1 fruit fly cellular context compared by ENCODE assay signal in the genomic region with DNA sequence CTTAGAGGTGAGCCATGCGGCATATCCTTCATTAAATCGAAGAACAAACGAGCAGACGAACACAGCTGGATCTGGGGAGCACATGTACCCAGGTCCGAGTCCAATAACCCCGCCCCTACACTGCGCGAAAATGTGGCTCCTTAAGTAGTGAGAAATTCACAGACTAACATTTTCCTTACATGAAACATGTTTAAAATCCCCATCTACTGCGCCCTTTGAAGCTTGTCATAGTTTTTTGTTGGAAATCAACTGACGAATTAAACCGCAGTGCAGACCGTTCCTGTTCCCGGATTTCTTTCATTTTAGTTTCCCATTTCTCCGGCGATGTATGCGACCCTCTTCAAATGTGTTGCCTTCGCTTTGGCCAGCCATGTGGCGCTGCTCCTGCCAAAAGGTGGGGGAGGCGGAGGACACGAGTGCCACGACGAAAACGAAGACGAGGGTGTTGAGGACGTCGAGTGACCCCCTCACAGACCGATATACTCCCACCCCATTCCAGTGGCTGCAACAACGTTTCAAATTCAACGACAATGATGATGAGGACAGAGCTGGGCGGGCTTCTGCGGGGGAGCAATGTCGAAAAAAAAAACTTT.
TF ChIP-seq lines count a peak whose summit lies in the region.

No protein-coding gene starts in this region.

TF ChIP-seq in whole organism, embryonic, 481 proteins besides CTCF, POLR2A, EP300 and RAD21 (continued from another document and continues in another):
- peak; percentile 42 for TF ChIP-seq CG8944 (GFP tag; optimal IDR thresholded peaks at IDR 0.05; lab: Kevin White, UChicago)
- TF ChIP-seq Dip2 (GFP tag; IDR thresholded peaks at IDR 0.05; lab: Robert Waterston, UW) = no peak
- TF ChIP-seq sr (GFP tag; IDR thresholded peaks at IDR 0.05; lab: Robert Waterston, UW) = 0 out of 3 replicates have a peak, but pooled peaks have one; percentile 17
- no peak for TF ChIP-seq lola (GFP tag; optimal IDR thresholded peaks at IDR 0.05; lab: Kevin White, UChicago)
- peak; percentile 36 for TF ChIP-seq CG4820 (GFP tag; optimal IDR thresholded peaks at IDR 0.05; lab: Kevin White, UChicago)
- TF ChIP-seq CG18476 (GFP tag; optimal IDR thresholded peaks at IDR 0.05; lab: Kevin White, UChicago) = no peak
- TF ChIP-seq Hr78 (GFP tag; optimal IDR thresholded peaks at IDR 0.05; lab: Kevin White, UChicago) = no peak
- TF ChIP-seq CG4404 (GFP tag; IDR thresholded peaks at IDR 0.05; lab: Robert Waterston, UW) = no peak; the same call in 1 of the 2 replicates
- peak; percentile 31 for TF ChIP-seq Nf-YC (tag; optimal IDR thresholded peaks at IDR 0.05; lab: Kevin White, UChicago)
- peak; percentile 49 for TF ChIP-seq nmo (GFP tag; optimal IDR thresholded peaks at IDR 0.05; lab: Kevin White, UChicago)
- TF ChIP-seq ERR (GFP tag; optimal IDR thresholded peaks at IDR 0.05; lab: Kevin White, UChicago) = peak; percentile 6
- TF ChIP-seq ssp (GFP tag; IDR thresholded peaks at IDR 0.05; lab: Robert Waterston, UW) = peak; percentile 65
- peak; percentile 47 for TF ChIP-seq lilli (GFP tag; optimal IDR thresholded peaks at IDR 0.05; lab: Kevin White, UChicago)
- peak; percentile 73 for TF ChIP-seq CG14014 (GFP tag; IDR thresholded peaks at IDR 0.05; lab: Robert Waterston, UW)
- peak; percentile 79 for TF ChIP-seq sisA (GFP tag; IDR thresholded peaks at IDR 0.05; lab: Robert Waterston, UW)
- no peak for TF ChIP-seq CG7271 (tag; optimal IDR thresholded peaks at IDR 0.05; lab: Kevin White, UChicago)
- peak; percentile 54 for TF ChIP-seq CG6683 (GFP tag; optimal IDR thresholded peaks at IDR 0.05; lab: Kevin White, UChicago)
- peak; percentile 41; the same call in 1 of the 2 replicates for TF ChIP-seq CG32767 (GFP tag; IDR thresholded peaks at IDR 0.05; lab: Robert Waterston, UW)
- peak; percentile 79 for TF ChIP-seq CG17359 (tag; optimal IDR thresholded peaks at IDR 0.05; lab: Kevin White, UChicago)
- TF ChIP-seq CG7928 (GFP tag; optimal IDR thresholded peaks at IDR 0.05; lab: Kevin White, UChicago) = no peak
- no peak for TF ChIP-seq CG2129 (GFP tag; IDR thresholded peaks at IDR 0.05; lab: Robert Waterston, UW; ENCODE audit: partially characterized antibody)
- TF ChIP-seq kni (GFP tag; optimal IDR thresholded peaks at IDR 0.05; lab: Kevin White, UChicago) = no peak
- peak; percentile 6 for TF ChIP-seq CG5245 (GFP tag; optimal IDR thresholded peaks at IDR 0.05; lab: Kevin White, UChicago)
- TF ChIP-seq dpn (GFP tag; optimal IDR thresholded peaks at IDR 0.05; lab: Kevin White, UChicago) = peak; percentile 11 to 53
- TF ChIP-seq CG8281 (tag; optimal IDR thresholded peaks at IDR 0.05; lab: Kevin White, UChicago) = peak; percentile 31
- TF ChIP-seq cwo (GFP tag; optimal IDR thresholded peaks at IDR 0.05; lab: Kevin White, UChicago) = peak; percentile 64
- peak; percentile 56 for TF ChIP-seq CG16863 (GFP tag; optimal IDR thresholded peaks at IDR 0.05; lab: Kevin White, UChicago)
- peak; percentile 47 for TF ChIP-seq CG34376 (GFP tag; optimal IDR thresholded peaks at IDR 0.05; lab: Kevin White, UChicago)
- no peak for TF ChIP-seq pfk (GFP tag; optimal IDR thresholded peaks at IDR 0.05; lab: Kevin White, UChicago)
- TF ChIP-seq jumu (GFP tag; optimal IDR thresholded peaks at IDR 0.05; lab: Kevin White, UChicago) = peak; percentile 28
- no peak for TF ChIP-seq B-H2 (GFP tag; optimal IDR thresholded peaks at IDR 0.05; lab: Kevin White, UChicago)
- peak; percentile 12 for TF ChIP-seq sqz (GFP tag; optimal IDR thresholded peaks at IDR 0.05; lab: Kevin White, UChicago)
- TF ChIP-seq CG11093 (GFP tag; IDR thresholded peaks at IDR 0.05; lab: Robert Waterston, UW) = peak; percentile 67; the same call in 2 of the 3 replicates
- peak; percentile 62 for TF ChIP-seq CG5953 (GFP tag; IDR thresholded peaks at IDR 0.05; lab: Robert Waterston, UW)
- peak; percentile 84 for TF ChIP-seq Fer1 (GFP tag; optimal IDR thresholded peaks at IDR 0.05; lab: Kevin White, UChicago)
- peak; percentile 74 for TF ChIP-seq HHEX (GFP tag; optimal IDR thresholded peaks at IDR 0.05; lab: Kevin White, UChicago)
- TF ChIP-seq CG15514 (GFP tag; optimal IDR thresholded peaks at IDR 0.05; lab: Kevin White, UChicago) = peak; percentile 55
- no peak for TF ChIP-seq CG1832 (GFP tag; optimal IDR thresholded peaks at IDR 0.05; lab: Kevin White, UChicago)
- peak; percentile 24 for TF ChIP-seq zf30C (GFP tag; optimal IDR thresholded peaks at IDR 0.05; lab: Kevin White, UChicago)
- no peak for TF ChIP-seq ato (GFP tag; IDR thresholded peaks at IDR 0.05; lab: Robert Waterston, UW; ENCODE audit: partially characterized antibody)
- TF ChIP-seq CG9215 (GFP tag; IDR thresholded peaks at IDR 0.05; lab: Robert Waterston, UW) = peak; percentile 40
- peak; percentile 70; the same call in 1 of the 2 replicates for TF ChIP-seq chm (GFP tag; IDR thresholded peaks at IDR 0.05; lab: Robert Waterston, UW)
- TF ChIP-seq org-1 (GFP tag; optimal IDR thresholded peaks at IDR 0.05; lab: Kevin White, UChicago) = peak; percentile 45
- TF ChIP-seq Dbx (GFP tag; IDR thresholded peaks at IDR 0.05; lab: Robert Waterston, UW) = peak; percentile 71; the same call in 2 of the 3 replicates
- no peak for TF ChIP-seq CG4617 (GFP tag; optimal IDR thresholded peaks at IDR 0.05; lab: Kevin White, UChicago; ENCODE audit: borderline replicate concordance)
- TF ChIP-seq NC2β (GFP tag; optimal IDR thresholded peaks at IDR 0.05; lab: Kevin White, UChicago) = no peak
- TF ChIP-seq CG15269 (tag; optimal IDR thresholded peaks at IDR 0.05; lab: Kevin White, UChicago) = peak; percentile 68
- peak; percentile 62 for TF ChIP-seq CG6854 (GFP tag; optimal IDR thresholded peaks at IDR 0.05; lab: Kevin White, UChicago)
- peak; percentile 38; the same call in 1 of the 2 replicates for TF ChIP-seq stc (GFP tag; IDR thresholded peaks at IDR 0.05; lab: Robert Waterston, UW)
- peak; percentile 51 for TF ChIP-seq Xbp1 (GFP tag; optimal IDR thresholded peaks at IDR 0.05; lab: Kevin White, UChicago)
- peak; percentile 19 for TF ChIP-seq D19B (GFP tag; optimal IDR thresholded peaks at IDR 0.05; lab: Kevin White, UChicago)
- TF ChIP-seq NfI (GFP tag; optimal IDR thresholded peaks at IDR 0.05; lab: Kevin White, UChicago) = peak; percentile 50
- TF ChIP-seq Med (GFP tag; lab: Kevin White, UChicago) = peak; percentile 93
- TF ChIP-seq tgo (GFP tag; IDR thresholded peaks at IDR 0.05; lab: Robert Waterston, UW) = peak; percentile 65
- 0 out of 2 replicates have a peak, but pooled peaks have one; percentile 25 for TF ChIP-seq ham (GFP tag; IDR thresholded peaks at IDR 0.05; lab: Robert Waterston, UW)
- TF ChIP-seq Asciz (GFP tag; optimal IDR thresholded peaks at IDR 0.05; lab: Kevin White, UChicago) = peak; percentile 68
- TF ChIP-seq seq (GFP tag; IDR thresholded peaks at IDR 0.05; lab: Robert Waterston, UW) = peak; percentile 61
- TF ChIP-seq ab (GFP tag; optimal IDR thresholded peaks at IDR 0.05; lab: Kevin White, UChicago) = peak; percentile 20
- no peak for TF ChIP-seq Usf (GFP tag; optimal IDR thresholded peaks at IDR 0.05; lab: Kevin White, UChicago)
- peak; percentile 65 for TF ChIP-seq CG18262 (tag; optimal IDR thresholded peaks at IDR 0.05; lab: Kevin White, UChicago)
- peak; percentile 76 for TF ChIP-seq ind (GFP tag; optimal IDR thresholded peaks at IDR 0.05; lab: Kevin White, UChicago)
- peak; percentile 74 for TF ChIP-seq onecut (GFP tag; IDR thresholded peaks at IDR 0.05; lab: Robert Waterston, UW)
- peak; percentile 39 for TF ChIP-seq CG9727 (GFP tag; optimal IDR thresholded peaks at IDR 0.05; lab: Kevin White, UChicago)
- peak; percentile 59 for TF ChIP-seq CG9932 (GFP tag; IDR thresholded peaks at IDR 0.05; lab: Robert Waterston, UW)
- TF ChIP-seq croc (GFP tag; conservative IDR thresholded peaks at IDR 0.05; lab: Robert Waterston, UW) = peak; percentile 61; the same call in 2 of the 3 replicates
- peak; percentile 53 for TF ChIP-seq tin (GFP tag; optimal IDR thresholded peaks at IDR 0.05; lab: Kevin White, UChicago)
- peak; percentile 64 for TF ChIP-seq Fer3 (tag; optimal IDR thresholded peaks at IDR 0.05; lab: Kevin White, UChicago)
- TF ChIP-seq CG14860 (GFP tag; IDR thresholded peaks at IDR 0.05; lab: Robert Waterston, UW; ENCODE audit: partially characterized antibody) = no peak
- 0 out of 2 replicates have a peak, but pooled peaks have one; percentile 19 for TF ChIP-seq dimm (GFP tag; IDR thresholded peaks at IDR 0.05; lab: Robert Waterston, UW)
- no peak for TF ChIP-seq D (optimal IDR thresholded peaks at IDR 0.05; lab: Kevin White, UChicago)
- peak; percentile 66 for TF ChIP-seq D (GFP tag; optimal IDR thresholded peaks at IDR 0.05; lab: Kevin White, UChicago)
- peak; percentile 31 for TF ChIP-seq Hr3 (GFP tag; optimal IDR thresholded peaks at IDR 0.05; lab: Kevin White, UChicago)
- peak; percentile 73 for TF ChIP-seq Ptx1 (GFP tag; IDR thresholded peaks at IDR 0.05; lab: Robert Waterston, UW)
- TF ChIP-seq CG13287 (GFP tag; IDR thresholded peaks at IDR 0.05; lab: Robert Waterston, UW; ENCODE audit: partially characterized antibody) = no peak
- no peak for TF ChIP-seq CG10565 (GFP tag; optimal IDR thresholded peaks at IDR 0.05; lab: Kevin White, UChicago)
- TF ChIP-seq CG10959 (GFP tag; IDR thresholded peaks at IDR 0.05; lab: Robert Waterston, UW) = peak; percentile 28; the same call in 1 of the 2 replicates
- TF ChIP-seq CG33557 (GFP tag; optimal IDR thresholded peaks at IDR 0.05; lab: Kevin White, UChicago) = no peak
- TF ChIP-seq Nf-YB (GFP tag; optimal IDR thresholded peaks at IDR 0.05; lab: Kevin White, UChicago) = peak; percentile 3
- TF ChIP-seq Dek (tag; optimal IDR thresholded peaks at IDR 0.05; lab: Kevin White, UChicago) = peak; percentile 14
- TF ChIP-seq CG12942 (GFP tag; optimal IDR thresholded peaks at IDR 0.05; lab: Kevin White, UChicago) = no peak
- TF ChIP-seq CG15011 (GFP tag; optimal IDR thresholded peaks at IDR 0.05; lab: Kevin White, UChicago) = peak; percentile 31
- peak; percentile 69 for TF ChIP-seq CG7839 (tag; optimal IDR thresholded peaks at IDR 0.05; lab: Kevin White, UChicago)
- peak; percentile 52 for TF ChIP-seq CG13624 (GFP tag; optimal IDR thresholded peaks at IDR 0.05; lab: Kevin White, UChicago)
- TF ChIP-seq CG2120 (GFP tag; optimal IDR thresholded peaks at IDR 0.05; lab: Kevin White, UChicago) = peak; percentile 72
- peak; percentile 75 for TF ChIP-seq CG34422 (GFP tag; IDR thresholded peaks at IDR 0.05; lab: Robert Waterston, UW)
- no peak for TF ChIP-seq CG13775 (GFP tag; optimal IDR thresholded peaks at IDR 0.05; lab: Kevin White, UChicago)
- TF ChIP-seq Rfx (GFP tag; IDR thresholded peaks at IDR 0.05; lab: Robert Waterston, UW) = peak; percentile 76
- peak; percentile 69 for TF ChIP-seq Hmr (GFP tag; optimal IDR thresholded peaks at IDR 0.05; lab: Kevin White, UChicago)
- peak; percentile 45; the same call in 2 of the 3 replicates for TF ChIP-seq B-H1 (GFP tag; IDR thresholded peaks at IDR 0.05; lab: Robert Waterston, UW)
- TF ChIP-seq CG10274 (GFP tag; optimal IDR thresholded peaks at IDR 0.05; lab: Kevin White, UChicago) = peak; percentile 39
- TF ChIP-seq CG9797 (GFP tag; optimal IDR thresholded peaks at IDR 0.05; lab: Kevin White, UChicago) = no peak
- peak; percentile 51 for TF ChIP-seq bcd (GFP tag; optimal IDR thresholded peaks at IDR 0.05; lab: Kevin White, UChicago)
- no peak for TF ChIP-seq CG16779 (GFP tag; IDR thresholded peaks at IDR 0.05; lab: Robert Waterston, UW)
- TF ChIP-seq CG42726 (GFP tag; IDR thresholded peaks at IDR 0.05; lab: Robert Waterston, UW; ENCODE audit: partially characterized antibody) = no peak
- TF ChIP-seq dm (GFP tag; optimal IDR thresholded peaks at IDR 0.05; lab: Kevin White, UChicago) = no peak
- 0 out of 3 replicates have a peak, but pooled peaks have one; percentile 22 for TF ChIP-seq jigr1 (GFP tag; IDR thresholded peaks at IDR 0.05; lab: Robert Waterston, UW)
- TF ChIP-seq ci (GFP tag; IDR thresholded peaks at IDR 0.05; lab: Robert Waterston, UW) = peak; percentile 87
- TF ChIP-seq Myb (GFP tag; optimal IDR thresholded peaks at IDR 0.05; lab: Kevin White, UChicago) = peak; percentile 30
- TF ChIP-seq Jarid2 (GFP tag; optimal IDR thresholded peaks at IDR 0.05; lab: Kevin White, UChicago) = peak; percentile 31
- TF ChIP-seq Eip74EF (GFP tag; optimal IDR thresholded peaks at IDR 0.05; lab: Kevin White, UChicago) = peak in 1 of 2 experiments; percentile 2
- TF ChIP-seq CG5180 (GFP tag; optimal IDR thresholded peaks at IDR 0.05; lab: Kevin White, UChicago) = peak; percentile 61
- peak; percentile 14 for TF ChIP-seq Abd-B (GFP tag; optimal IDR thresholded peaks at IDR 0.05; lab: Kevin White, UChicago)
- no peak for TF ChIP-seq rib (GFP tag; IDR thresholded peaks at IDR 0.05; lab: Robert Waterston, UW)
- TF ChIP-seq slbo (GFP tag; IDR thresholded peaks at IDR 0.05; lab: Robert Waterston, UW) = peak; percentile 78
- TF ChIP-seq Sox100B (GFP tag; optimal IDR thresholded peaks at IDR 0.05; lab: Kevin White, UChicago) = peak; percentile 59
- TF ChIP-seq cas (GFP tag; IDR thresholded peaks at IDR 0.05; lab: Robert Waterston, UW) = no peak
- peak; percentile 77; the same call in 1 of the 3 replicates for TF ChIP-seq so (GFP tag; IDR thresholded peaks at IDR 0.05; lab: Robert Waterston, UW)
- TF ChIP-seq cato (GFP tag; optimal IDR thresholded peaks at IDR 0.05; lab: Kevin White, UChicago; ENCODE audit: borderline replicate concordance) = no peak
- TF ChIP-seq wdn (GFP tag; IDR thresholded peaks at IDR 0.05; lab: Robert Waterston, UW) = peak; percentile 56; the same call in 1 of the 2 replicates
- no peak for TF ChIP-seq Dp (GFP tag; optimal IDR thresholded peaks at IDR 0.05; lab: Kevin White, UChicago)
- no peak for TF ChIP-seq gcm2 (GFP tag; optimal IDR thresholded peaks at IDR 0.05; lab: Kevin White, UChicago)
- TF ChIP-seq scrt (GFP tag; optimal IDR thresholded peaks at IDR 0.05; lab: Kevin White, UChicago) = peak; percentile 65
- TF ChIP-seq CG1233 (GFP tag; optimal IDR thresholded peaks at IDR 0.05; lab: Kevin White, UChicago) = peak; percentile 53
- no peak for TF ChIP-seq corto (GFP tag; optimal IDR thresholded peaks at IDR 0.05; lab: Kevin White, UChicago)
- no peak for TF ChIP-seq crol (GFP tag; IDR thresholded peaks at IDR 0.05; lab: Robert Waterston, UW)
- peak; percentile 84 for TF ChIP-seq CG2678 (tag; optimal IDR thresholded peaks at IDR 0.05; lab: Kevin White, UChicago)
- TF ChIP-seq Meics (GFP tag; optimal IDR thresholded peaks at IDR 0.05; lab: Kevin White, UChicago) = peak; percentile 75
- 0 out of 2 replicates have a peak, but pooled peaks have one; percentile 20 for TF ChIP-seq peb (GFP tag; IDR thresholded peaks at IDR 0.05; lab: Robert Waterston, UW)
- TF ChIP-seq CG32532 (GFP tag; IDR thresholded peaks at IDR 0.05; lab: Robert Waterston, UW) = peak; percentile 68
- TF ChIP-seq zfh1 (GFP tag; IDR thresholded peaks at IDR 0.05; lab: Robert Waterston, UW) = peak; percentile 73
- TF ChIP-seq CG17328 (GFP tag; IDR thresholded peaks at IDR 0.05; lab: Robert Waterston, UW) = peak; percentile 84
- TF ChIP-seq Hey (tag; optimal IDR thresholded peaks at IDR 0.05; lab: Kevin White, UChicago) = peak; percentile 30
